Fruit fly (Drosophila melanogaster): Measurements from ENCODE around the gene Miox.

Gene Miox

dm6 chr3L:12184564-12185034 is at the start of gene Miox:
TSS of gene Miox (plus strand) at chr3L:12184984.
- TF ChIP-seq psq (optimal IDR thresholded peaks at IDR 0.05) (no peak), Myc (optimal IDR thresholded peaks at IDR 0.05) (no peak), insv (optimal IDR thresholded peaks at IDR 0.05) (no peak), h (optimal IDR thresholded peaks at IDR 0.05) (no peak), Sin3A (optimal IDR thresholded peaks at IDR 0.05) (no peak), ttk (optimal IDR thresholded peaks at IDR 0.05) (no peak)

- no peak for TF ChIP-seq Myc (optimal IDR thresholded peaks at IDR 0.05)
- no peak for TF ChIP-seq ttk (optimal IDR thresholded peaks at IDR 0.05)
- TF ChIP-seq h (optimal IDR thresholded peaks at IDR 0.05) = no peak
- no peak for TF ChIP-seq psq (optimal IDR thresholded peaks at IDR 0.05)
Measured at dm6 chr3L:12136630-12137029, 48.2 kb upstream of the Miox start, which contains the start of the genes CG5645 and Atg12. TSS of gene CG5645 (minus strand) at chr3L:12136706. TSS of gene Atg12 (plus strand) at chr3L:12136967.

- TF ChIP-seq h (optimal IDR thresholded peaks at IDR 0.05) = no peak
- TF ChIP-seq insv (optimal IDR thresholded peaks at IDR 0.05) = no peak
- TF ChIP-seq psq (optimal IDR thresholded peaks at IDR 0.05) = no peak
- TF ChIP-seq Myc (optimal IDR thresholded peaks at IDR 0.05) = no peak
- no peak for TF ChIP-seq Sin3A (optimal IDR thresholded peaks at IDR 0.05)
- TF ChIP-seq ttk (optimal IDR thresholded peaks at IDR 0.05) = no peak
Measured at dm6 chr3L:12138113-12138899, 46.5 kb upstream of the Miox start, which contains the start of the genes ND-SGDH and RhoGAP68F. TSS of gene ND-SGDH (minus strand) at chr3L:12138584. TSS of gene RhoGAP68F (plus strand) at chr3L:12138868.

- TF ChIP-seq ttk (optimal IDR thresholded peaks at IDR 0.05) = no peak
- no peak for TF ChIP-seq Sin3A (optimal IDR thresholded peaks at IDR 0.05)
- TF ChIP-seq insv (optimal IDR thresholded peaks at IDR 0.05) = no peak
- TF ChIP-seq h (optimal IDR thresholded peaks at IDR 0.05) = no peak
- no peak for TF ChIP-seq psq (optimal IDR thresholded peaks at IDR 0.05)
- no peak for TF ChIP-seq Myc (optimal IDR thresholded peaks at IDR 0.05)
Measured at dm6 chr3L:12139232-12139698, 45.5 kb upstream of the Miox start.

dm6 chr3L:12145709-12146694 is 38.8 kb upstream of the Miox start, which contains the start of the genes eIF3l and Nrx-IV:
TSS of gene eIF3l (minus strand) at chr3L:12146097.
TSS of gene Nrx-IV (plus strand) at chr3L:12146519.
- TF ChIP-seq h (optimal IDR thresholded peaks at IDR 0.05) (no peak), insv (optimal IDR thresholded peaks at IDR 0.05) (no peak), Sin3A (optimal IDR thresholded peaks at IDR 0.05) (no peak), Myc (optimal IDR thresholded peaks at IDR 0.05) (no peak), psq (optimal IDR thresholded peaks at IDR 0.05) (no peak), ttk (optimal IDR thresholded peaks at IDR 0.05) (no peak)

- no peak for TF ChIP-seq ttk (optimal IDR thresholded peaks at IDR 0.05)
- no peak for TF ChIP-seq insv (optimal IDR thresholded peaks at IDR 0.05)
- TF ChIP-seq psq (optimal IDR thresholded peaks at IDR 0.05) = no peak
- TF ChIP-seq h (optimal IDR thresholded peaks at IDR 0.05) = no peak
- no peak for TF ChIP-seq Myc (optimal IDR thresholded peaks at IDR 0.05)
- no peak for TF ChIP-seq Sin3A (optimal IDR thresholded peaks at IDR 0.05)
Measured at dm6 chr3L:12146970-12147369, 37.8 kb upstream of the Miox start.

dm6 chr3L:12149024-12149423 is 35.8 kb upstream of the Miox start, which contains the start of gene CG32099:
TSS of gene CG32099 (plus strand) at chr3L:12149273.
- TF ChIP-seq ttk (optimal IDR thresholded peaks at IDR 0.05) (no peak), h (optimal IDR thresholded peaks at IDR 0.05) (no peak), Myc (optimal IDR thresholded peaks at IDR 0.05) (no peak), psq (optimal IDR thresholded peaks at IDR 0.05) (no peak), Sin3A (optimal IDR thresholded peaks at IDR 0.05) (no peak)

dm6 chr3L:12162156-12162682 is 22.6 kb upstream of the Miox start:
- TF ChIP-seq Sin3A (optimal IDR thresholded peaks at IDR 0.05) = no peak
- no peak for TF ChIP-seq ttk (optimal IDR thresholded peaks at IDR 0.05)
- TF ChIP-seq insv (optimal IDR thresholded peaks at IDR 0.05) = no peak

- TF ChIP-seq Sin3A (optimal IDR thresholded peaks at IDR 0.05) (no peak), psq (optimal IDR thresholded peaks at IDR 0.05) (no peak), ttk (optimal IDR thresholded peaks at IDR 0.05) (no peak), Myc (optimal IDR thresholded peaks at IDR 0.05) (no peak), insv (optimal IDR thresholded peaks at IDR 0.05) (no peak), h (optimal IDR thresholded peaks at IDR 0.05) (no peak)
Measured at dm6 chr3L:12163082-12163481, 21.7 kb upstream of the Miox start.

- TF ChIP-seq ttk (optimal IDR thresholded peaks at IDR 0.05) = no peak
- no peak for TF ChIP-seq Sin3A (optimal IDR thresholded peaks at IDR 0.05)
- no peak for TF ChIP-seq psq (optimal IDR thresholded peaks at IDR 0.05)
Measured at dm6 chr3L:12163693-12164092, 21.1 kb upstream of the Miox start, which contains the start of gene CG9760. TSS of gene CG9760 (minus strand) at chr3L:12163735.

dm6 chr3L:12175382-12175781 is 9.4 kb upstream of the Miox start, which contains the start of gene Rh7:
TSS of gene Rh7 (minus strand) at chr3L:12175482.
- TF ChIP-seq Sin3A (optimal IDR thresholded peaks at IDR 0.05) (no peak), insv (optimal IDR thresholded peaks at IDR 0.05) (no peak), psq (optimal IDR thresholded peaks at IDR 0.05) (no peak), ttk (optimal IDR thresholded peaks at IDR 0.05) (no peak), Myc (optimal IDR thresholded peaks at IDR 0.05) (no peak), h (optimal IDR thresholded peaks at IDR 0.05) (no peak)

All from Kc167 (cell line).